Worm (Caenorhabditis elegans) whole organism, late embryonic: ENCODE results near the gene epg-4.

Source experiments
- ceh-34 ChIP-seq: sonication (generic microtip); optimal IDR thresholded peaks from 2 replicates; lab custom pipeline; 2016; ENCODE audit warnings: mild to moderate bottlenecking, missing genetic modification characterization, missing compliant biosample characterization
- dmd-4 ChIP-seq: sonication (generic microtip); optimal IDR thresholded peaks from 2 replicates; lab custom pipeline; 2016; ENCODE audit warnings: borderline replicate concordance, missing genetic modification characterization, missing compliant biosample characterization
- ets-4 ChIP-seq: sonication (generic microtip); optimal IDR thresholded peaks from 2 replicates; lab custom pipeline; 2016; ENCODE audit warnings: missing genetic modification characterization, missing compliant biosample characterization
- hlh-6 ChIP-seq: sonication (generic microtip); optimal IDR thresholded peaks from 2 replicates; lab custom pipeline; 2016; ENCODE audit warnings: missing genotype, missing genetic modification characterization, missing compliant biosample characterization
- pqm-1 ChIP-seq: sonication (generic microtip); optimal IDR thresholded peaks from 2 replicates; lab custom pipeline; 2016; ENCODE audit warnings: missing genetic modification characterization, missing compliant biosample characterization
- sdc-2 ChIP-seq: sonication (generic microtip); optimal IDR thresholded peaks from 2 replicates; lab custom pipeline; 2016; ENCODE audit warnings: missing genotype, missing genetic modification characterization, missing compliant biosample characterization
- tbx-2 ChIP-seq: sonication (generic microtip); optimal IDR thresholded peaks from 2 replicates; lab custom pipeline; 2016; ENCODE audit warnings: missing genetic modification characterization, missing compliant biosample characterization
- ttx-3 ChIP-seq: sonication (generic microtip); optimal IDR thresholded peaks from 2 replicates; lab custom pipeline; 2016; ENCODE audit warnings: missing genetic modification reagents, missing genetic modification characterization, missing compliant biosample characterization

ce11 chrIII:7138178-7138577 lies 43.8 kb upstream of the epg-4 start, which contains the start of gene B0280.11:
- TF ChIP-seq sdc-2 (tag; lab: Kevin White, UChicago) (no peak), hlh-6 (tag; lab: Kevin White, UChicago) (no peak), tbx-2 (no peak), ceh-34 (tag; lab: Kevin White, UChicago) (no peak), ets-4 (tag; lab: Kevin White, UChicago) (no peak), pqm-1 (tag; lab: Kevin White, UChicago) (no peak), dmd-4 (tag; lab: Kevin White, UChicago) (no peak), ttx-3 (tag; lab: Kevin White, UChicago) (no peak)
